Fruit fly (Drosophila melanogaster) whole organism, wandering third instar larva: ENCODE measurements around the gene CG43407.

ENCODE experiments used
- Abd-B ChIP-seq: fragments of >200 bp; optimal IDR thresholded peaks from 2 replicates; lab custom pipeline; 2017; ENCODE audit warnings: missing biosample characterization, missing genetic modification characterization
- CG32264 ChIP-seq: fragments of 200-800 bp; sonication (Bioruptor generic); optimal IDR thresholded peaks from 2 replicates; lab custom pipeline; 2016; ENCODE audit warnings: missing biosample characterization, missing genetic modification characterization
- CG9705 ChIP-seq: fragments of 200-800 bp; sonication (Bioruptor generic); optimal IDR thresholded peaks from 2 replicates; lab custom pipeline; 2018; ENCODE audit warnings: missing biosample characterization, mild to moderate bottlenecking, missing genetic modification characterization
- CrebA ChIP-seq: fragments of 200-800 bp; sonication (Bioruptor generic); optimal IDR thresholded peaks from 2 replicates; lab custom pipeline; 2016; ENCODE audit warnings: missing biosample characterization, mild to moderate bottlenecking, missing genetic modification characterization, borderline replicate concordance
- Dfd ChIP-seq: fragments of >200 bp; optimal IDR thresholded peaks from 2 replicates; lab custom pipeline; 2017; ENCODE audit warnings: missing biosample characterization, missing genetic modification characterization
- Dif ChIP-seq: fragments of 200-275, 200-300 bp; sonication (Bioruptor generic); optimal IDR thresholded peaks from 2 replicates; lab custom pipeline; 2018; ENCODE audit warnings: missing biosample characterization, missing genetic modification characterization; ENCODE audit not compliant: partially characterized antibody
- GATAd ChIP-seq: sonication (Bioruptor generic); optimal IDR thresholded peaks from 2 replicates; lab custom pipeline; 2016; ENCODE audit warnings: missing biosample characterization, missing genetic modification characterization
- HLH106 ChIP-seq: fragments of 200-800 bp; optimal IDR thresholded peaks from 3 replicates; lab custom pipeline; 2019; ENCODE audit warnings: missing biosample characterization, mild to moderate bottlenecking, missing genetic modification characterization, moderate library complexity
- Hnf4 ChIP-seq: fragments of 200-800 bp; sonication (Bioruptor generic); optimal IDR thresholded peaks from 2 replicates; lab custom pipeline; 2016; ENCODE audit warnings: missing biosample characterization, mild to moderate bottlenecking, missing genetic modification characterization
- Hr83 ChIP-seq: fragments of 200-300 bp; sonication (Bioruptor generic); optimal IDR thresholded peaks from 2 replicates; lab custom pipeline; 2016; ENCODE audit warnings: missing biosample characterization, mild to moderate bottlenecking, missing genetic modification characterization, moderate library complexity; ENCODE audit not compliant: poor library complexity, severe bottlenecking
- Jra ChIP-seq: sonication (Bioruptor generic); optimal IDR thresholded peaks from 2 replicates; lab custom pipeline; 2016; ENCODE audit warnings: missing biosample characterization, missing genetic modification characterization
- Mio ChIP-seq: sonication (Bioruptor generic); optimal IDR thresholded peaks from 2 replicates; lab custom pipeline; 2016; ENCODE audit warnings: missing biosample characterization, missing genetic modification characterization
- N ChIP-seq: fragments of >200 bp; optimal IDR thresholded peaks from 2 replicates; lab custom pipeline; 2018; ENCODE audit warnings: missing biosample characterization, missing external identifiers, missing genetic modification characterization
- OdsH ChIP-seq: fragments of 200-800 bp; sonication (Bioruptor generic); optimal IDR thresholded peaks from 2 replicates; lab custom pipeline; 2016; ENCODE audit warnings: missing biosample characterization, mild to moderate bottlenecking, missing genetic modification characterization
- Rel ChIP-seq, 2 experiments: fragments of 200-800 bp; sonication (Bioruptor generic) in 1 of 2; optimal IDR thresholded peaks; 2 replicates in 1 of 2; 3 replicates in 1 of 2; lab custom pipeline; 2016 to 2019; ENCODE audit warnings: mild to moderate bottlenecking in 2 of 2, missing biosample characterization in 2 of 2, missing genetic modification characterization in 2 of 2, moderate library complexity in 1 of 2
- Sp1 ChIP-seq: fragments of 200-800 bp; sonication (Bioruptor generic); optimal IDR thresholded peaks from 3 replicates; lab custom pipeline; 2019; ENCODE audit warnings: missing biosample characterization, mild to moderate bottlenecking, missing genetic modification characterization, moderate library complexity
- Vsx2 ChIP-seq: fragments of 200-300, 225-300 bp; sonication (Bioruptor generic); optimal IDR thresholded peaks from 2 replicates; lab custom pipeline; 2018; ENCODE audit warnings: missing biosample characterization, missing genetic modification characterization; ENCODE audit not compliant: partially characterized antibody
- br ChIP-seq: fragments of 200-800 bp; sonication (Bioruptor generic); optimal IDR thresholded peaks from 2 replicates; lab custom pipeline; 2016; ENCODE audit warnings: missing biosample characterization, missing genetic modification characterization
- brk ChIP-seq: fragments of 200-800 bp; sonication (Bioruptor generic); optimal IDR thresholded peaks from 2 replicates; lab custom pipeline; 2016; ENCODE audit warnings: missing biosample characterization, mild to moderate bottlenecking, missing genetic modification characterization
- dl ChIP-seq, 2 experiments: fragments of 175-275, 200-275 bp in 1 of 2; fragments of 200-275 bp in 1 of 2; sonication (Bioruptor generic); optimal IDR thresholded peaks; lab custom pipeline; 2018; ENCODE audit warnings: mild to moderate bottlenecking in 2 of 2, missing biosample characterization in 2 of 2, missing genetic modification characterization in 2 of 2, moderate library complexity in 2 of 2; ENCODE audit not compliant: partially characterized antibody in 2 of 2, insufficient read depth in 1 of 2
- dmrt93B ChIP-seq: fragments of 200-800 bp; sonication (Bioruptor generic); optimal IDR thresholded peaks from 2 replicates; lab custom pipeline; 2018; ENCODE audit warnings: missing biosample characterization, mild to moderate bottlenecking, missing genetic modification characterization
- dsf ChIP-seq: sonication (Bioruptor generic); optimal IDR thresholded peaks from 2 replicates; lab custom pipeline; 2016; ENCODE audit warnings: missing biosample characterization, missing genetic modification characterization, borderline replicate concordance
- ey ChIP-seq: fragments of 200-800 bp; sonication (Bioruptor generic); optimal IDR thresholded peaks from 2 replicates; lab custom pipeline; 2016; ENCODE audit warnings: missing biosample characterization, missing genetic modification characterization
- foxo ChIP-seq, 2 experiments: fragments of 200-800 bp; sonication (Bioruptor generic); optimal IDR thresholded peaks; 2 replicates in 1 of 2; 3 replicates in 1 of 2; lab custom pipeline; 2016 to 2017; ENCODE audit warnings: missing biosample characterization in 2 of 2, missing genetic modification characterization in 2 of 2
- fru ChIP-seq: fragments of 200-800 bp; sonication (Bioruptor generic); optimal IDR thresholded peaks from 3 replicates; lab custom pipeline; 2016; ENCODE audit warnings: missing biosample characterization, mild to moderate bottlenecking, missing genetic modification characterization
- h ChIP-seq: fragments of 200-800 bp; sonication (Bioruptor generic); optimal IDR thresholded peaks from 3 replicates; lab custom pipeline; 2016; ENCODE audit warnings: missing biosample characterization, mild to moderate bottlenecking, missing genetic modification characterization
- jim ChIP-seq: fragments of 175-275, 200-325 bp; sonication (Bioruptor generic); optimal IDR thresholded peaks from 2 replicates; lab custom pipeline; 2016; ENCODE audit warnings: missing biosample characterization, mild to moderate bottlenecking, missing genetic modification characterization
- lola ChIP-seq: fragments of >200 bp; optimal IDR thresholded peaks from 2 replicates; lab custom pipeline; 2017; ENCODE audit warnings: missing biosample characterization, missing genetic modification characterization
- psq ChIP-seq: fragments of 200-800 bp; sonication (Bioruptor generic); optimal IDR thresholded peaks from 3 replicates; lab custom pipeline; 2017; ENCODE audit warnings: missing biosample characterization, mild to moderate bottlenecking, missing genetic modification characterization, moderate library complexity
- rgr ChIP-seq: fragments of 200-800 bp; sonication (Bioruptor generic); optimal IDR thresholded peaks from 3 replicates; lab custom pipeline; 2016; ENCODE audit warnings: missing biosample characterization, mild to moderate bottlenecking, missing genetic modification characterization
- sage ChIP-seq: fragments of 200-800 bp; sonication (Bioruptor generic); optimal IDR thresholded peaks from 2 replicates; lab custom pipeline; 2016; ENCODE audit warnings: missing biosample characterization, mild to moderate bottlenecking, missing genetic modification characterization
- sv ChIP-seq: fragments of 200-800 bp; sonication (Bioruptor generic); optimal IDR thresholded peaks from 3 replicates; lab custom pipeline; 2016; ENCODE audit warnings: missing biosample characterization, missing genetic modification characterization
- tai ChIP-seq: sonication (Bioruptor generic); optimal IDR thresholded peaks from 2 replicates; lab custom pipeline; 2016; ENCODE audit warnings: missing biosample characterization, missing genetic modification characterization
- woc ChIP-seq: sonication (Bioruptor generic); optimal IDR thresholded peaks from 2 replicates; lab custom pipeline; 2016; ENCODE audit warnings: missing biosample characterization, mild to moderate bottlenecking, missing genetic modification characterization

The CG43407 gene

dm6 chr3L:19044589-19045298 is 8.4 kb downstream of the CG43407 start:
- no peak for TF ChIP-seq Hr83 (GFP tag; lab: Kevin White, UChicago)
- TF ChIP-seq Dfd (GFP tag; lab: Kevin White, UChicago), result no peak
- peak; percentile 2 for TF ChIP-seq CG9705 (GFP tag; lab: Kevin White, UChicago)
- no peak for TF ChIP-seq sv (GFP tag; lab: Kevin White, UChicago)
- TF ChIP-seq fru (GFP tag; lab: Kevin White, UChicago), result no peak
- no peak for TF ChIP-seq Jra (GFP tag; lab: Kevin White, UChicago)
- no peak for TF ChIP-seq woc (GFP tag; lab: Kevin White, UChicago)
- TF ChIP-seq h (GFP tag; lab: Kevin White, UChicago), result no peak
- TF ChIP-seq OdsH (GFP tag; lab: Kevin White, UChicago), result no peak

- TF ChIP-seq N, result no peak
These were observed 9.6 kb downstream of the CG43407 start for dm6 chr3L:19043464-19044034.

- TF ChIP-seq Vsx2 (GFP tag; lab: Kevin White, UChicago) (no peak), GATAd (GFP tag; lab: Kevin White, UChicago) (no peak), dl (GFP tag; optimal IDR thresholded peaks at IDR 0.05; lab: Kevin White, UChicago; ENCODE audit: insufficient read depth in 1 of 2, partially characterized antibody in 2 of 2) (peak in 1 of 2 experiments; percentile 19), tai (GFP tag; lab: Kevin White, UChicago) (peak; percentile 47), h (GFP tag; lab: Kevin White, UChicago) (peak; percentile 84), Hnf4 (GFP tag; lab: Kevin White, UChicago) (peak; percentile 49), Hr83 (GFP tag; lab: Kevin White, UChicago) (no peak), lola (GFP tag; lab: Kevin White, UChicago) (no peak), Dif (GFP tag; lab: Kevin White, UChicago) (no peak), ey (GFP tag; lab: Kevin White, UChicago) (peak; percentile 74), Mio (GFP tag; lab: Kevin White, UChicago) (no peak), woc (GFP tag; lab: Kevin White, UChicago) (peak; percentile 54), brk (peak; percentile 29), rgr (GFP tag; lab: Kevin White, UChicago) (peak; percentile 86), Rel (GFP tag; optimal IDR thresholded peaks at IDR 0.05; lab: Kevin White, UChicago) (no peak), Rel (tag; optimal IDR thresholded peaks at IDR 0.05; lab: Kevin White, UChicago) (peak; percentile 61), OdsH (GFP tag; lab: Kevin White, UChicago) (peak; percentile 91), N (no peak), Sp1 (GFP tag; lab: Kevin White, UChicago) (peak; percentile 96), dsf (GFP tag; lab: Kevin White, UChicago) (peak; percentile 7), foxo (GFP tag; optimal IDR thresholded peaks at IDR 0.05; lab: Kevin White, UChicago) (peak in 1 of 2 experiments; percentile 92), CG9705 (GFP tag; lab: Kevin White, UChicago) (peak; percentile 83), br (GFP tag; lab: Kevin White, UChicago) (peak; percentile 72), Jra (GFP tag; lab: Kevin White, UChicago) (peak; percentile 56), sage (GFP tag; lab: Kevin White, UChicago) (peak; percentile 45), CG32264 (GFP tag; lab: Kevin White, UChicago) (peak; percentile 3), HLH106 (tag; lab: Kevin White, UChicago) (peak; percentile 95), CrebA (GFP tag; lab: Kevin White, UChicago) (peak; percentile 17), dmrt93B (GFP tag; lab: Kevin White, UChicago) (peak; percentile 86), fru (GFP tag; lab: Kevin White, UChicago) (peak; percentile 86), Abd-B (GFP tag; lab: Kevin White, UChicago) (no peak), psq (GFP tag; lab: Kevin White, UChicago) (peak; percentile 83), jim (no peak)
These were observed 10.7 kb downstream of the CG43407 start for dm6 chr3L:19042501-19042900.
